Worm (Caenorhabditis elegans): ENCODE results near the gene fbxc-30.

- TF ChIP-seq pha-2 (tag; optimal IDR thresholded peaks at IDR 0.05) (no peak), hlh-6 (tag; optimal IDR thresholded peaks at IDR 0.05) (no peak), ztf-16 (tag; optimal IDR thresholded peaks at IDR 0.05) (no peak), ama-1 (optimal IDR thresholded peaks at IDR 0.05) (no peak), fax-1 (tag; optimal IDR thresholded peaks at IDR 0.05) (no peak), dve-1 (tag; optimal IDR thresholded peaks at IDR 0.05) (no peak), pha-4 (tag; optimal IDR thresholded peaks at IDR 0.05) (no peak), ttx-3 (tag; optimal IDR thresholded peaks at IDR 0.05) (no peak), unc-42 (tag; optimal IDR thresholded peaks at IDR 0.05) (no peak), unc-86 (tag; optimal IDR thresholded peaks at IDR 0.05) (no peak), K02D7.2 (tag; optimal IDR thresholded peaks at IDR 0.05) (no peak), fkh-10 (GFP tag; optimal IDR thresholded peaks at IDR 0.05) (no peak), sox-2 (GFP tag; IDR thresholded peaks at IDR 0.05) (no peak)
Observed at ce11 chrII:961961-962360, 44.5 kb downstream of the fbxc-30 start, which contains the start of gene C32B5.13.

All from whole organism, late embryonic.